Worm (Caenorhabditis elegans) whole organism, L4 larva: Measurements from ENCODE around the gene F20B6.4.
A peak's percentile ranks its signal among the peaks of the same experiment; 100 is the strongest.

Experiments
- F44E2.7 ChIP-seq: fragments of 200-800 bp; sonication (Bioruptor generic); IDR thresholded peaks from 2 replicates; pipeline ENCODE4 v2.1.2; 2022; ENCODE audit warnings: missing genetic modification characterization, missing compliant biosample characterization
- F49E8.2 ChIP-seq: sonication (generic microtip); optimal IDR thresholded peaks from 2 replicates; lab custom pipeline; 2016; ENCODE audit warnings: missing compliant biosample characterization, mild to moderate bottlenecking, missing genetic modification characterization, borderline replicate concordance
- T20F7.1 ChIP-seq: fragments of 200-800 bp; sonication (Bioruptor generic); optimal IDR thresholded peaks from 2 replicates; lab custom pipeline; 2018; ENCODE audit warnings: mild to moderate bottlenecking, missing genetic modification characterization, missing compliant biosample characterization
- T26A8.4 ChIP-seq: fragments of 200-800 bp; sonication (Bioruptor generic); IDR thresholded peaks from 2 replicates; pipeline ENCODE4 v1.3.6; 2022; ENCODE audit warnings: missing genetic modification characterization, missing compliant biosample characterization
- Y48G9A.11 ChIP-seq: fragments of 200-800 bp; sonication (Bioruptor generic); IDR thresholded peaks from 2 replicates; pipeline ENCODE4 v1.3.6; 2022; ENCODE audit warnings: missing genetic modification reagents, missing genetic modification characterization, missing compliant biosample characterization
- aha-1 ChIP-seq: fragments of 150-350 bp; peaks from one replicate; lab custom pipeline; 2014; ENCODE audit warnings: missing biosample characterization, missing genetic modification characterization
- arid-1 ChIP-seq: fragments of 200-800 bp; sonication (Bioruptor generic); conservative IDR thresholded peaks from 2 replicates; pipeline ENCODE4 v1.3.6; 2022; ENCODE audit warnings: missing genetic modification reagents, missing genetic modification characterization, missing compliant biosample characterization
- ceh-28 ChIP-seq: fragments of 150-350 bp; optimal IDR thresholded peaks from 2 replicates; lab custom pipeline; 2014; ENCODE audit warnings: missing biosample characterization, missing genetic modification reagents, missing genetic modification characterization
- cey-2 ChIP-seq: sonication (generic microtip); optimal IDR thresholded peaks from 3 replicates; lab custom pipeline; 2017; ENCODE audit warnings: missing genetic modification characterization, mild to moderate bottlenecking, missing compliant biosample characterization, antibody characterized with exemption, borderline replicate concordance; ENCODE audit not compliant: insufficient read depth
- ctbp-1 ChIP-seq: fragments of 200-800 bp; sonication (Bioruptor generic); IDR thresholded peaks from 2 replicates; pipeline ENCODE4 v1.3.6; 2022; ENCODE audit warnings: missing genetic modification reagents, missing genetic modification characterization, missing compliant biosample characterization
- daf-12 ChIP-seq: fragments of 150-350 bp; optimal IDR thresholded peaks from 2 replicates; lab custom pipeline; 2014; ENCODE audit warnings: missing biosample characterization, missing genetic modification reagents, missing genetic modification characterization
- daf-16 ChIP-seq, 3 experiments: sonication (generic microtip); optimal IDR thresholded peaks; 2 replicates each; lab custom pipeline; 2016 to 2017; ENCODE audit warnings: missing genetic modification characterization in 3 of 3, missing genetic modification reagents in 3 of 3, mild to moderate bottlenecking in 2 of 3, missing compliant biosample characterization in 2 of 3, missing biosample characterization in 1 of 3, moderate library complexity in 1 of 3
- daf-19 ChIP-seq: fragments of 200-800 bp; sonication (Bioruptor generic); conservative IDR thresholded peaks from 2 replicates; pipeline ENCODE4 v1.3.6; 2022; ENCODE audit warnings: missing genetic modification characterization, missing compliant biosample characterization
- daf-8 ChIP-seq: fragments of 200-800 bp; sonication (Bioruptor generic); IDR thresholded peaks from 2 replicates; pipeline ENCODE4 v1.3.6; 2022; ENCODE audit warnings: missing genetic modification characterization, missing compliant biosample characterization
- dmd-9 ChIP-seq: fragments of 200-800 bp; sonication (Bioruptor generic); IDR thresholded peaks from 2 replicates; pipeline ENCODE4 v1.3.6; 2022; ENCODE audit warnings: missing genetic modification reagents, missing genetic modification characterization, missing compliant biosample characterization
- dpl-1 ChIP-seq: fragments of 150-350 bp; optimal IDR thresholded peaks from 2 replicates; lab custom pipeline; 2014; ENCODE audit warnings: missing biosample characterization, missing genetic modification reagents, missing genetic modification characterization
- duxl-1 ChIP-seq: sonication (generic microtip); optimal IDR thresholded peaks from 2 replicates; lab custom pipeline; 2016; ENCODE audit warnings: mild to moderate bottlenecking, missing genetic modification characterization, moderate library complexity, missing compliant biosample characterization; ENCODE audit not compliant: poor library complexity
- dve-1 ChIP-seq: sonication (generic microtip); optimal IDR thresholded peaks from 2 replicates; lab custom pipeline; 2017; ENCODE audit warnings: antibody characterized with exemption, mild to moderate bottlenecking, missing genetic modification characterization, missing compliant biosample characterization; ENCODE audit not compliant: insufficient read depth
- fkh-10 ChIP-seq: fragments of 150-350 bp; optimal IDR thresholded peaks from 2 replicates; lab custom pipeline; 2014; ENCODE audit warnings: missing biosample characterization, missing genetic modification reagents, missing genetic modification characterization
- fos-1 ChIP-seq: fragments of 150-350 bp; optimal IDR thresholded peaks from 2 replicates; lab custom pipeline; 2014; ENCODE audit warnings: missing biosample characterization, missing genetic modification characterization
- hlh-30 ChIP-seq: sonication (generic microtip); optimal IDR thresholded peaks from 2 replicates; lab custom pipeline; 2017; ENCODE audit warnings: antibody characterized with exemption, mild to moderate bottlenecking, missing genetic modification characterization, missing compliant biosample characterization; ENCODE audit not compliant: insufficient read depth
- lim-7 ChIP-seq: fragments of 200-800 bp; sonication (Bioruptor generic); IDR thresholded peaks from 2 replicates; pipeline ENCODE4 v1.3.6; 2022; ENCODE audit warnings: missing genetic modification characterization, missing compliant biosample characterization
- lir-3 ChIP-seq: sonication (generic microtip); optimal IDR thresholded peaks from 2 replicates; lab custom pipeline; 2016; ENCODE audit warnings: mild to moderate bottlenecking, missing genetic modification characterization, missing compliant biosample characterization
- lsy-2 ChIP-seq, 2 experiments: fragments of 150-350 bp in 1 of 2; sonication (generic microtip) in 1 of 2; optimal IDR thresholded peaks; 2 replicates each; lab custom pipeline; 2014 to 2017; ENCODE audit warnings: missing biosample characterization in 2 of 2, missing genetic modification characterization in 2 of 2
- madf-5 ChIP-seq, 2 experiments: fragments of 200-800 bp; sonication (Bioruptor generic); IDR thresholded peaks; 2 replicates each; pipeline ENCODE4 v1.3.6; 2022; ENCODE audit warnings: missing compliant biosample characterization in 2 of 2, missing genetic modification characterization in 2 of 2
- mdl-1 ChIP-seq, 2 experiments: fragments of 150-350 bp in 1 of 2; sonication (generic microtip) in 1 of 2; optimal IDR thresholded peaks; 2 replicates each; lab custom pipeline; 2014 to 2017; ENCODE audit warnings: missing biosample characterization in 2 of 2, missing genetic modification characterization in 2 of 2
- mdt-29 ChIP-seq: fragments of 200-800 bp; sonication (Bioruptor generic); IDR thresholded peaks from 2 replicates; pipeline ENCODE4 v1.3.6; 2022; ENCODE audit warnings: missing genetic modification reagents, missing genetic modification characterization, missing compliant biosample characterization
- nhr-102 ChIP-seq: sonication (generic microtip); optimal IDR thresholded peaks from 2 replicates; lab custom pipeline; 2016; ENCODE audit warnings: mild to moderate bottlenecking, missing genetic modification characterization, moderate library complexity, missing compliant biosample characterization
- nhr-111 ChIP-seq: fragments of 200-800 bp; sonication (Bioruptor generic); optimal IDR thresholded peaks from 2 replicates; lab custom pipeline; 2018; ENCODE audit warnings: mild to moderate bottlenecking, missing genetic modification characterization, missing compliant biosample characterization
- nhr-237 ChIP-seq: sonication (generic microtip); optimal IDR thresholded peaks from 2 replicates; lab custom pipeline; 2017; ENCODE audit warnings: missing biosample characterization, missing genetic modification characterization
- nhr-25 ChIP-seq: sonication (generic microtip); optimal IDR thresholded peaks from 2 replicates; lab custom pipeline; 2017; ENCODE audit warnings: missing genetic modification characterization, mild to moderate bottlenecking, missing compliant biosample characterization, antibody characterized with exemption, moderate library complexity, borderline replicate concordance; ENCODE audit not compliant: insufficient read depth
- nhr-28 ChIP-seq: fragments of 150-350 bp; optimal IDR thresholded peaks from 2 replicates; lab custom pipeline; 2014; ENCODE audit warnings: missing biosample characterization, missing genetic modification characterization
- nhr-42 ChIP-seq: fragments of 200-800 bp; sonication (Bioruptor generic); IDR thresholded peaks from 2 replicates; pipeline ENCODE4 v1.3.6; 2022; ENCODE audit warnings: missing genetic modification characterization, missing compliant biosample characterization
- nhr-6 ChIP-seq: fragments of 150-350 bp; optimal IDR thresholded peaks from 2 replicates; lab custom pipeline; 2014; ENCODE audit warnings: missing biosample characterization, missing genetic modification characterization
- nhr-76 ChIP-seq: fragments of 150-350 bp; optimal IDR thresholded peaks from 2 replicates; lab custom pipeline; 2014; ENCODE audit warnings: missing biosample characterization, missing genetic modification characterization
- nhr-77 ChIP-seq: fragments of 150-350 bp; optimal IDR thresholded peaks from 2 replicates; lab custom pipeline; 2014; ENCODE audit warnings: missing biosample characterization, missing genetic modification characterization
- php-3 ChIP-seq: fragments of 200-800 bp; sonication (Bioruptor generic); IDR thresholded peaks from 2 replicates; pipeline ENCODE4 v1.3.6; 2022; ENCODE audit warnings: missing genetic modification reagents, missing genetic modification characterization, missing compliant biosample characterization
- set-16 ChIP-seq: fragments of 200-800 bp; sonication (Bioruptor generic); IDR thresholded peaks from 2 replicates; pipeline ENCODE4 v1.3.6; 2022; ENCODE audit warnings: missing genetic modification reagents, missing genetic modification characterization, missing compliant biosample characterization
- spr-1 ChIP-seq: sonication (generic microtip); optimal IDR thresholded peaks from 2 replicates; lab custom pipeline; 2016; ENCODE audit warnings: mild to moderate bottlenecking, missing genetic modification characterization, missing compliant biosample characterization
- spr-3 ChIP-seq: fragments of 200-800 bp; sonication (Bioruptor generic); optimal IDR thresholded peaks from 2 replicates; lab custom pipeline; 2018; ENCODE audit warnings: mild to moderate bottlenecking, missing genetic modification characterization, missing compliant biosample characterization
- tag-97 ChIP-seq: fragments of 200-800 bp; sonication (Bioruptor generic); IDR thresholded peaks from 2 replicates; pipeline ENCODE4 v1.3.6; 2022; ENCODE audit warnings: missing genetic modification characterization, missing compliant biosample characterization
- unc-130 ChIP-seq: sonication (generic microtip); optimal IDR thresholded peaks from 2 replicates; lab custom pipeline; 2016; ENCODE audit warnings: missing genetic modification reagents, missing genetic modification characterization, missing compliant biosample characterization
- unc-39 ChIP-seq: sonication (generic microtip); optimal IDR thresholded peaks from 2 replicates; lab custom pipeline; 2017; ENCODE audit warnings: missing biosample characterization, missing genetic modification characterization
- unc-62 ChIP-seq, 3 experiments: fragments of 150-350 bp in 1 of 3; sonication (generic microtip); optimal IDR thresholded peaks in 2 of 3; peaks in 1 of 3; 1 replicate in 1 of 3; 2 replicates in 2 of 3; lab custom pipeline; 2014 to 2017; ENCODE audit warnings: missing biosample characterization in 3 of 3, missing genetic modification characterization in 3 of 3, missing genetic modification reagents in 3 of 3, missing genotype in 1 of 3
- zfp-3 ChIP-seq: fragments of 200-800 bp; sonication (Bioruptor generic); conservative IDR thresholded peaks from 2 replicates; pipeline ENCODE4 v1.3.6; 2022; ENCODE audit warnings: missing genetic modification reagents, missing genetic modification characterization, missing compliant biosample characterization
- ztf-11 ChIP-seq: fragments of 150-350 bp; optimal IDR thresholded peaks from 2 replicates; lab custom pipeline; 2014; ENCODE audit warnings: missing biosample characterization, missing genetic modification characterization
- ztf-7 ChIP-seq: fragments of 150-350 bp; optimal IDR thresholded peaks from 2 replicates; lab custom pipeline; 2014; ENCODE audit warnings: missing biosample characterization, missing genetic modification characterization

Gene F20B6.4

ce11 chrX:4145051-4145826, 51.1 kb downstream of the F20B6.4 start (continued):
- no peak for TF ChIP-seq zfp-3 (GFP tag; lab: Robert Waterston, UW)
- TF ChIP-seq F49E8.2 (tag; lab: Kevin White, UChicago): no peak
- peak; percentile 88 for TF ChIP-seq hlh-30
- TF ChIP-seq duxl-1: peak; percentile 45
- TF ChIP-seq aha-1: peak; percentile 100
- TF ChIP-seq nhr-28 (tag; lab: Kevin White, UChicago): peak; percentile 97
- peak; percentile 60; the same call in 1 of the 2 replicates for TF ChIP-seq set-16 (GFP tag; lab: Robert Waterston, UW)
- TF ChIP-seq T20F7.1: no peak
- no peak for TF ChIP-seq lim-7 (GFP tag; lab: Robert Waterston, UW)
- TF ChIP-seq Y48G9A.11 (GFP tag; lab: Robert Waterston, UW): no peak
- TF ChIP-seq cey-2 (tag; lab: Kevin White, UChicago): no peak
- TF ChIP-seq arid-1 (GFP tag; lab: Robert Waterston, UW): peak; percentile 33; the same call in 1 of the 2 replicates
- 0 out of 2 replicates have a peak, but pooled peaks have one; percentile 34 for TF ChIP-seq daf-8
- TF ChIP-seq nhr-77: peak; percentile 49
- TF ChIP-seq dve-1 (tag; lab: Kevin White, UChicago): peak; percentile 47
- peak; percentile 18; the same call in 1 of the 2 replicates for TF ChIP-seq mdt-29 (GFP tag; lab: Robert Waterston, UW)
- TF ChIP-seq nhr-6 (tag; lab: Kevin White, UChicago): peak; percentile 9
- peak; percentile 60 for TF ChIP-seq fkh-10 (GFP tag; lab: Kevin White, UChicago)
- TF ChIP-seq ceh-28 (tag; lab: Kevin White, UChicago): peak; percentile 15
- TF ChIP-seq lir-3 (tag; lab: Kevin White, UChicago): no peak
- no peak for TF ChIP-seq nhr-237
- TF ChIP-seq daf-16 (GFP tag; optimal IDR thresholded peaks at IDR 0.05; lab: Kevin White, UChicago): peak in 1 of 2 experiments; percentile 34
- TF ChIP-seq daf-16 (tag; optimal IDR thresholded peaks at IDR 0.05; lab: Kevin White, UChicago): peak; percentile 70
- 0 out of 4 replicates have a peak, but pooled peaks have one; percentile 32 to 56 for TF ChIP-seq madf-5 (GFP tag; IDR thresholded peaks at IDR 0.05; lab: Robert Waterston, UW)
- no peak for TF ChIP-seq tag-97 (GFP tag; lab: Robert Waterston, UW)
- TF ChIP-seq unc-62 (GFP tag; optimal IDR thresholded peaks at IDR 0.05 in 1 of 2; lab: Kevin White, UChicago): peak in 1 of 2 experiments; percentile 98
- TF ChIP-seq unc-62 (tag; optimal IDR thresholded peaks at IDR 0.05; lab: Kevin White, UChicago): no peak
- TF ChIP-seq nhr-102: peak; percentile 64
- TF ChIP-seq dpl-1 (GFP tag; lab: Kevin White, UChicago): peak; percentile 23
- no peak for TF ChIP-seq unc-39 (tag; lab: Kevin White, UChicago)
- TF ChIP-seq lsy-2 (tag; optimal IDR thresholded peaks at IDR 0.05; lab: Kevin White, UChicago): peak; percentile 11 to 48
- peak; percentile 9; the same call in 1 of the 2 replicates for TF ChIP-seq php-3 (GFP tag; lab: Robert Waterston, UW)
- TF ChIP-seq ctbp-1 (GFP tag; lab: Robert Waterston, UW): peak; percentile 57; the same call in 1 of the 2 replicates
- TF ChIP-seq nhr-111 (GFP tag; lab: Kevin White, UChicago): no peak
- no peak for TF ChIP-seq unc-130 (GFP tag; lab: Kevin White, UChicago)
- TF ChIP-seq daf-19 (GFP tag; lab: Robert Waterston, UW): no peak
- TF ChIP-seq F44E2.7: no peak
- no peak for TF ChIP-seq daf-12
- no peak for TF ChIP-seq nhr-76 (tag; lab: Kevin White, UChicago)
- TF ChIP-seq mdl-1 (tag; optimal IDR thresholded peaks at IDR 0.05; lab: Kevin White, UChicago): peak; percentile 97 to 98
- no peak for TF ChIP-seq ztf-11 (tag; lab: Kevin White, UChicago)
- peak; percentile 82; the same call in 1 of the 2 replicates for TF ChIP-seq dmd-9 (GFP tag; lab: Robert Waterston, UW)
- TF ChIP-seq ztf-7 (tag; lab: Kevin White, UChicago): no peak
- no peak for TF ChIP-seq spr-3 (GFP tag; lab: Kevin White, UChicago)
- peak; percentile 95 for TF ChIP-seq nhr-25
- TF ChIP-seq fos-1: no peak
- peak; percentile 9 for TF ChIP-seq spr-1
- TF ChIP-seq nhr-42: 0 out of 2 replicates have a peak, but pooled peaks have one; percentile 47
- peak; percentile 35 for TF ChIP-seq T26A8.4 (GFP tag; lab: Robert Waterston, UW)
